Worm (Caenorhabditis elegans) whole organism, L4 larva: Measurements from ENCODE around the gene srxa-5.

Source experiments
- D1046.2 ChIP-seq: fragments of 200-800 bp; sonication (Bioruptor generic); IDR thresholded peaks from 2 replicates; pipeline ENCODE4 v1.3.6; 2022; ENCODE audit warnings: missing genetic modification characterization, missing compliant biosample characterization
- F10B5.3 ChIP-seq: sonication (generic microtip); optimal IDR thresholded peaks from 2 replicates; lab custom pipeline; 2016; ENCODE audit warnings: mild to moderate bottlenecking, missing genetic modification characterization, missing compliant biosample characterization
- F44E2.7 ChIP-seq: fragments of 200-800 bp; sonication (Bioruptor generic); IDR thresholded peaks from 2 replicates; pipeline ENCODE4 v2.1.2; 2022; ENCODE audit warnings: missing genetic modification characterization, missing compliant biosample characterization
- T20F7.1 ChIP-seq: fragments of 200-800 bp; sonication (Bioruptor generic); optimal IDR thresholded peaks from 2 replicates; lab custom pipeline; 2018; ENCODE audit warnings: mild to moderate bottlenecking, missing genetic modification characterization, missing compliant biosample characterization
- T26A8.4 ChIP-seq: fragments of 200-800 bp; sonication (Bioruptor generic); IDR thresholded peaks from 2 replicates; pipeline ENCODE4 v1.3.6; 2022; ENCODE audit warnings: missing genetic modification characterization, missing compliant biosample characterization
- Y5F2A.4 ChIP-seq: fragments of 200-800 bp; sonication (Bioruptor generic); optimal IDR thresholded peaks from 2 replicates; lab custom pipeline; 2018; ENCODE audit warnings: mild to moderate bottlenecking, missing genetic modification characterization, missing compliant biosample characterization
- ZK546.5 ChIP-seq, 2 experiments: sonication (generic microtip); optimal IDR thresholded peaks; 2 replicates each; lab custom pipeline; 2017; ENCODE audit warnings: missing biosample characterization in 2 of 2, missing genetic modification characterization in 2 of 2
- aha-1 ChIP-seq: fragments of 150-350 bp; peaks from one replicate; lab custom pipeline; 2014; ENCODE audit warnings: missing biosample characterization, missing genetic modification characterization
- arid-1 ChIP-seq: fragments of 200-800 bp; sonication (Bioruptor generic); conservative IDR thresholded peaks from 2 replicates; pipeline ENCODE4 v1.3.6; 2022; ENCODE audit warnings: missing genetic modification reagents, missing genetic modification characterization, missing compliant biosample characterization
- ceh-20 ChIP-seq: fragments of 200-800 bp; sonication (Bioruptor generic); IDR thresholded peaks from 2 replicates; pipeline ENCODE4 v1.3.6; 2022; ENCODE audit warnings: missing genetic modification reagents, missing genetic modification characterization, missing compliant biosample characterization
- ceh-28 ChIP-seq: fragments of 150-350 bp; optimal IDR thresholded peaks from 2 replicates; lab custom pipeline; 2014; ENCODE audit warnings: missing biosample characterization, missing genetic modification reagents, missing genetic modification characterization
- ceh-32 ChIP-seq: sonication (generic microtip); optimal IDR thresholded peaks from 2 replicates; lab custom pipeline; 2016; ENCODE audit warnings: mild to moderate bottlenecking, missing genetic modification characterization, missing compliant biosample characterization; ENCODE audit not compliant: poor library complexity
- ceh-62 ChIP-seq: sonication (generic microtip); optimal IDR thresholded peaks from 2 replicates; lab custom pipeline; 2017; ENCODE audit warnings: missing biosample characterization, missing genetic modification characterization
- ceh-82 ChIP-seq: sonication (generic microtip); optimal IDR thresholded peaks from 2 replicates; lab custom pipeline; 2017; ENCODE audit warnings: missing biosample characterization, missing genetic modification characterization
- cey-2 ChIP-seq: sonication (generic microtip); optimal IDR thresholded peaks from 3 replicates; lab custom pipeline; 2017; ENCODE audit warnings: missing genetic modification characterization, mild to moderate bottlenecking, missing compliant biosample characterization, antibody characterized with exemption, borderline replicate concordance; ENCODE audit not compliant: insufficient read depth
- ctbp-1 ChIP-seq: fragments of 200-800 bp; sonication (Bioruptor generic); IDR thresholded peaks from 2 replicates; pipeline ENCODE4 v1.3.6; 2022; ENCODE audit warnings: missing genetic modification reagents, missing genetic modification characterization, missing compliant biosample characterization
- daf-16 ChIP-seq, 3 experiments: sonication (generic microtip); optimal IDR thresholded peaks; 2 replicates each; lab custom pipeline; 2016 to 2017; ENCODE audit warnings: missing genetic modification characterization in 3 of 3, missing genetic modification reagents in 3 of 3, mild to moderate bottlenecking in 2 of 3, missing compliant biosample characterization in 2 of 3, missing biosample characterization in 1 of 3, moderate library complexity in 1 of 3
- daf-8 ChIP-seq: fragments of 200-800 bp; sonication (Bioruptor generic); IDR thresholded peaks from 2 replicates; pipeline ENCODE4 v1.3.6; 2022; ENCODE audit warnings: missing genetic modification characterization, missing compliant biosample characterization
- dmd-6 ChIP-seq: fragments of 200-800 bp; sonication (Bioruptor generic); IDR thresholded peaks from 2 replicates; pipeline ENCODE4 v1.3.6; 2022; ENCODE audit warnings: missing genetic modification reagents, missing genetic modification characterization, missing compliant biosample characterization
- duxl-1 ChIP-seq: sonication (generic microtip); optimal IDR thresholded peaks from 2 replicates; lab custom pipeline; 2016; ENCODE audit warnings: mild to moderate bottlenecking, missing genetic modification characterization, moderate library complexity, missing compliant biosample characterization; ENCODE audit not compliant: poor library complexity
- dve-1 ChIP-seq: sonication (generic microtip); optimal IDR thresholded peaks from 2 replicates; lab custom pipeline; 2017; ENCODE audit warnings: antibody characterized with exemption, mild to moderate bottlenecking, missing genetic modification characterization, missing compliant biosample characterization; ENCODE audit not compliant: insufficient read depth
- fkh-10 ChIP-seq: fragments of 150-350 bp; optimal IDR thresholded peaks from 2 replicates; lab custom pipeline; 2014; ENCODE audit warnings: missing biosample characterization, missing genetic modification reagents, missing genetic modification characterization
- hlh-11 ChIP-seq: fragments of 200-800 bp; sonication (Bioruptor generic); optimal IDR thresholded peaks from 2 replicates; lab custom pipeline; 2018; ENCODE audit warnings: mild to moderate bottlenecking, missing genetic modification characterization, missing compliant biosample characterization
- hlh-30 ChIP-seq: sonication (generic microtip); optimal IDR thresholded peaks from 2 replicates; lab custom pipeline; 2017; ENCODE audit warnings: antibody characterized with exemption, mild to moderate bottlenecking, missing genetic modification characterization, missing compliant biosample characterization; ENCODE audit not compliant: insufficient read depth
- lim-7 ChIP-seq: fragments of 200-800 bp; sonication (Bioruptor generic); IDR thresholded peaks from 2 replicates; pipeline ENCODE4 v1.3.6; 2022; ENCODE audit warnings: missing genetic modification characterization, missing compliant biosample characterization
- lin-29 ChIP-seq: fragments of 200-800 bp; sonication (Bioruptor generic); IDR thresholded peaks from 2 replicates; pipeline ENCODE4 v1.3.6; 2022; ENCODE audit warnings: missing genetic modification reagents, missing genetic modification characterization, missing compliant biosample characterization
- lin-38 ChIP-seq: fragments of 200-800 bp; sonication (Bioruptor generic); IDR thresholded peaks from 2 replicates; pipeline ENCODE4 v1.3.6; 2022; ENCODE audit warnings: missing genetic modification reagents, missing genetic modification characterization, missing compliant biosample characterization
- lsy-2 ChIP-seq, 2 experiments: fragments of 150-350 bp in 1 of 2; sonication (generic microtip) in 1 of 2; optimal IDR thresholded peaks; 2 replicates each; lab custom pipeline; 2014 to 2017; ENCODE audit warnings: missing biosample characterization in 2 of 2, missing genetic modification characterization in 2 of 2
- madf-5 ChIP-seq, 2 experiments: fragments of 200-800 bp; sonication (Bioruptor generic); IDR thresholded peaks; 2 replicates each; pipeline ENCODE4 v1.3.6; 2022; ENCODE audit warnings: missing compliant biosample characterization in 2 of 2, missing genetic modification characterization in 2 of 2
- mxl-2 ChIP-seq: fragments of 200-800 bp; sonication (Bioruptor generic); conservative IDR thresholded peaks from 2 replicates; pipeline ENCODE4 v1.3.6; 2022; ENCODE audit warnings: missing genetic modification reagents, missing genetic modification characterization, missing compliant biosample characterization
- mxl-3 ChIP-seq: fragments of 200-800 bp; sonication (Bioruptor generic); optimal IDR thresholded peaks from 2 replicates; lab custom pipeline; 2018; ENCODE audit warnings: mild to moderate bottlenecking, missing genetic modification characterization, missing compliant biosample characterization
- nhr-102 ChIP-seq: sonication (generic microtip); optimal IDR thresholded peaks from 2 replicates; lab custom pipeline; 2016; ENCODE audit warnings: mild to moderate bottlenecking, missing genetic modification characterization, moderate library complexity, missing compliant biosample characterization
- nhr-11 ChIP-seq: fragments of 150-350 bp; optimal IDR thresholded peaks from 2 replicates; lab custom pipeline; 2014; ENCODE audit warnings: missing biosample characterization, missing genetic modification characterization
- nhr-237 ChIP-seq: sonication (generic microtip); optimal IDR thresholded peaks from 2 replicates; lab custom pipeline; 2017; ENCODE audit warnings: missing biosample characterization, missing genetic modification characterization
- nhr-28 ChIP-seq: fragments of 150-350 bp; optimal IDR thresholded peaks from 2 replicates; lab custom pipeline; 2014; ENCODE audit warnings: missing biosample characterization, missing genetic modification characterization
- nhr-41 ChIP-seq: fragments of 200-800 bp; sonication (Bioruptor generic); IDR thresholded peaks from 2 replicates; pipeline ENCODE4 v1.3.6; 2022; ENCODE audit warnings: missing genetic modification reagents, missing genetic modification characterization, missing compliant biosample characterization
- nhr-76 ChIP-seq: fragments of 150-350 bp; optimal IDR thresholded peaks from 2 replicates; lab custom pipeline; 2014; ENCODE audit warnings: missing biosample characterization, missing genetic modification characterization
- pqm-1 ChIP-seq: sonication (generic microtip); optimal IDR thresholded peaks from 2 replicates; lab custom pipeline; 2017; ENCODE audit warnings: missing biosample characterization, missing genetic modification characterization
- sdz-12 ChIP-seq: fragments of 200-800 bp; sonication (Bioruptor generic); optimal IDR thresholded peaks from 2 replicates; lab custom pipeline; 2018; ENCODE audit warnings: mild to moderate bottlenecking, missing genetic modification characterization, missing compliant biosample characterization
- skn-1 ChIP-seq: fragments of 150-350 bp; optimal IDR thresholded peaks from 2 replicates; lab custom pipeline; 2014; ENCODE audit warnings: missing biosample characterization, missing genetic modification characterization
- tra-1 ChIP-seq: fragments of 200-800 bp; sonication (Bioruptor generic); IDR thresholded peaks from 2 replicates; pipeline ENCODE4 v1.3.6; 2022; ENCODE audit warnings: missing genetic modification reagents, missing genetic modification characterization, missing compliant biosample characterization
- unc-130 ChIP-seq: sonication (generic microtip); optimal IDR thresholded peaks from 2 replicates; lab custom pipeline; 2016; ENCODE audit warnings: missing genetic modification reagents, missing genetic modification characterization, missing compliant biosample characterization
- unc-39 ChIP-seq: sonication (generic microtip); optimal IDR thresholded peaks from 2 replicates; lab custom pipeline; 2017; ENCODE audit warnings: missing biosample characterization, missing genetic modification characterization
- unc-62 ChIP-seq, 3 experiments: fragments of 150-350 bp in 1 of 3; sonication (generic microtip); optimal IDR thresholded peaks in 2 of 3; peaks in 1 of 3; 1 replicate in 1 of 3; 2 replicates in 2 of 3; lab custom pipeline; 2014 to 2017; ENCODE audit warnings: missing biosample characterization in 3 of 3, missing genetic modification characterization in 3 of 3, missing genetic modification reagents in 3 of 3, missing genotype in 1 of 3
- vab-7 ChIP-seq: fragments of 200-800 bp; sonication (Bioruptor generic); IDR thresholded peaks from 2 replicates; pipeline ENCODE4 v1.3.6; 2022; ENCODE audit warnings: missing genetic modification reagents, missing genetic modification characterization, missing compliant biosample characterization
- zag-1 ChIP-seq: fragments of 150-350 bp; optimal IDR thresholded peaks from 2 replicates; lab custom pipeline; 2014; ENCODE audit warnings: missing biosample characterization, missing genetic modification characterization
- zip-2 ChIP-seq: fragments of 150-350 bp; optimal IDR thresholded peaks from 2 replicates; lab custom pipeline; 2014; ENCODE audit warnings: missing biosample characterization, missing genetic modification characterization
- ztf-11 ChIP-seq: fragments of 150-350 bp; optimal IDR thresholded peaks from 2 replicates; lab custom pipeline; 2014; ENCODE audit warnings: missing biosample characterization, missing genetic modification characterization

srxa-5 gene

DNA sequence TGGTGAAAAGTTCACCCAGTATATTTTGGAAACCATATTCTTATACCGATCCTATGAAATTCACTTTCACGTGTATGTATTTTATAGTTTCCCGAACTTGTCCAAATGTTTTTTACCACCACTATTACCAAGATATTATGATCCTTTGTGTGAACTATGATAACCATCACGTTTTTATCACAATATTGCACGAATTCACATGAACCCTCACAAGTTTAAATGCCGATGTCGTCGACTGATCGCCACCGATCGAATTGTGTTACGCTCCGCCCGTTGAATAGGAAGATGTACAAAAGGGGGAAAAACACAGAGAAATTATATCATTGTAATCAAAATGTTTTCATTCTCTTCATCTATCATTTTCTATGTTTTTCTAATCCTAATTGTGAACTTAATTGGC lies 24.4 kb upstream of the srxa-5 start:
- no peak for TF ChIP-seq ceh-62 (tag; lab: Kevin White, UChicago)
- TF ChIP-seq mxl-2 (GFP tag; lab: Robert Waterston, UW): no peak
- TF ChIP-seq sdz-12 (GFP tag; lab: Kevin White, UChicago): no peak
- no peak for TF ChIP-seq lim-7 (GFP tag; lab: Robert Waterston, UW)
- no peak for TF ChIP-seq madf-5 (GFP tag; IDR thresholded peaks at IDR 0.05; lab: Robert Waterston, UW)
- no peak for TF ChIP-seq ZK546.5 (tag; optimal IDR thresholded peaks at IDR 0.05; lab: Kevin White, UChicago)
- no peak for TF ChIP-seq lin-38 (GFP tag; lab: Robert Waterston, UW)
- TF ChIP-seq arid-1 (GFP tag; lab: Robert Waterston, UW): no peak
- TF ChIP-seq hlh-11 (tag; lab: Kevin White, UChicago): peak; percentile 5
- TF ChIP-seq lsy-2 (tag; optimal IDR thresholded peaks at IDR 0.05; lab: Kevin White, UChicago): no peak
- no peak for TF ChIP-seq zip-2 (tag; lab: Kevin White, UChicago)
- peak; percentile 48 for TF ChIP-seq hlh-30 (tag; lab: Kevin White, UChicago)
- no peak for TF ChIP-seq aha-1 (tag; lab: Kevin White, UChicago)
- peak; percentile 77 for TF ChIP-seq nhr-28 (tag; lab: Kevin White, UChicago)
- peak; percentile 28 for TF ChIP-seq mxl-3
- TF ChIP-seq zag-1 (tag; lab: Kevin White, UChicago): no peak
- TF ChIP-seq vab-7: no peak
- TF ChIP-seq nhr-76 (tag; lab: Kevin White, UChicago): no peak
- no peak for TF ChIP-seq skn-1 (tag; lab: Kevin White, UChicago)
- no peak for TF ChIP-seq F44E2.7 (GFP tag; lab: Robert Waterston, UW)
- no peak for TF ChIP-seq ztf-11 (tag; lab: Kevin White, UChicago)
- TF ChIP-seq duxl-1 (tag; lab: Kevin White, UChicago): no peak
- TF ChIP-seq, all 104 proteins: peak for 4

ce11 chrIII:6509301-6509700 lies 23.4 kb upstream of the srxa-5 start:
- TF ChIP-seq F10B5.3 (tag; lab: Kevin White, UChicago) (no peak), dmd-6 (GFP tag; lab: Robert Waterston, UW) (peak; percentile 44), ceh-32 (tag; lab: Kevin White, UChicago) (no peak), nhr-11 (tag; lab: Kevin White, UChicago) (no peak), ceh-28 (tag; lab: Kevin White, UChicago) (no peak), dve-1 (peak; percentile 14), ceh-20 (GFP tag; lab: Robert Waterston, UW) (no peak), nhr-237 (tag; lab: Kevin White, UChicago) (no peak), cey-2 (tag; lab: Kevin White, UChicago) (peak; percentile 44), unc-62 (GFP tag; optimal IDR thresholded peaks at IDR 0.05 in 1 of 2; lab: Kevin White, UChicago) (peak in 1 of 2 experiments; percentile 64), unc-62 (tag; optimal IDR thresholded peaks at IDR 0.05; lab: Kevin White, UChicago) (no peak), lin-29 (GFP tag; lab: Robert Waterston, UW) (no peak), lin-38 (GFP tag; lab: Robert Waterston, UW) (no peak), tra-1 (GFP tag; lab: Robert Waterston, UW) (0 out of 2 replicates have a peak, but pooled peaks have one; percentile 8), pqm-1 (no peak), T20F7.1 (GFP tag; lab: Kevin White, UChicago) (peak; percentile 22), hlh-11 (tag; lab: Kevin White, UChicago) (peak; percentile 36), F44E2.7 (GFP tag; lab: Robert Waterston, UW) (no peak), lsy-2 (tag; optimal IDR thresholded peaks at IDR 0.05; lab: Kevin White, UChicago) (peak in 1 of 2 experiments; percentile 18), daf-16 (GFP tag; optimal IDR thresholded peaks at IDR 0.05; lab: Kevin White, UChicago) (no peak), daf-16 (tag; optimal IDR thresholded peaks at IDR 0.05; lab: Kevin White, UChicago) (peak; percentile 73), unc-130 (no peak), D1046.2 (GFP tag; lab: Robert Waterston, UW) (no peak), daf-8 (GFP tag; lab: Robert Waterston, UW) (no peak), Y5F2A.4 (GFP tag; lab: Kevin White, UChicago) (no peak), madf-5 (GFP tag; IDR thresholded peaks at IDR 0.05; lab: Robert Waterston, UW) (no peak), ceh-82 (no peak), fkh-10 (GFP tag; lab: Kevin White, UChicago) (no peak), zag-1 (tag; lab: Kevin White, UChicago) (no peak), T26A8.4 (GFP tag; lab: Robert Waterston, UW) (no peak), unc-39 (tag; lab: Kevin White, UChicago) (no peak), nhr-102 (tag; lab: Kevin White, UChicago) (no peak), vab-7 (no peak), ctbp-1 (GFP tag; lab: Robert Waterston, UW) (no peak), nhr-41 (GFP tag; lab: Robert Waterston, UW) (no peak), duxl-1 (tag; lab: Kevin White, UChicago) (no peak), nhr-28 (tag; lab: Kevin White, UChicago) (peak; percentile 20)
